Worm (Caenorhabditis elegans) whole organism, late embryonic: ENCODE measurements around the gene aqp-2.

ENCODE experiments used
- C08G9.2 ChIP-seq: sonication (generic microtip); optimal IDR thresholded peaks from 2 replicates; lab custom pipeline; 2016; ENCODE audit warnings: mild to moderate bottlenecking, missing genetic modification characterization, moderate library complexity, missing compliant biosample characterization
- C38D4.7 ChIP-seq: fragments of 200-800 bp; sonication (Bioruptor generic); optimal IDR thresholded peaks from 2 replicates; lab custom pipeline; 2018; ENCODE audit warnings: mild to moderate bottlenecking, missing genetic modification characterization, moderate library complexity, missing compliant biosample characterization
- F13H6.1 ChIP-seq: sonication (generic microtip); optimal IDR thresholded peaks from 2 replicates; lab custom pipeline; 2016; ENCODE audit warnings: missing genetic modification characterization, missing compliant biosample characterization
- K02D7.2 ChIP-seq: sonication (generic microtip); optimal IDR thresholded peaks from 2 replicates; lab custom pipeline; 2017; ENCODE audit warnings: mild to moderate bottlenecking, missing genetic modification characterization, missing compliant biosample characterization
- T23F11.4 ChIP-seq: fragments of 200-800 bp; sonication (Bioruptor generic); optimal IDR thresholded peaks from 2 replicates; lab custom pipeline; 2018; ENCODE audit warnings: mild to moderate bottlenecking, missing genetic modification characterization, missing compliant biosample characterization
- ama-1 ChIP-seq: fragments of 150-350 bp; optimal IDR thresholded peaks from 2 replicates; lab custom pipeline; 2014
- ceh-18 ChIP-seq: sonication (generic microtip); optimal IDR thresholded peaks from 2 replicates; lab custom pipeline; 2016; ENCODE audit warnings: missing genetic modification characterization, missing compliant biosample characterization
- ceh-2 ChIP-seq: sonication (generic microtip); optimal IDR thresholded peaks from 2 replicates; lab custom pipeline; 2016; ENCODE audit warnings: missing genotype, missing genetic modification characterization, missing compliant biosample characterization
- ceh-24 ChIP-seq: sonication (generic microtip); optimal IDR thresholded peaks from 2 replicates; lab custom pipeline; 2016; ENCODE audit warnings: mild to moderate bottlenecking, missing genetic modification characterization, missing compliant biosample characterization
- ceh-30 ChIP-seq: fragments of 150-350 bp; optimal IDR thresholded peaks from 2 replicates; lab custom pipeline; 2014; ENCODE audit warnings: missing biosample characterization, missing genetic modification characterization
- ceh-31 ChIP-seq: sonication (generic microtip); optimal IDR thresholded peaks from 2 replicates; lab custom pipeline; 2016; ENCODE audit warnings: missing genetic modification characterization, missing compliant biosample characterization
- ceh-34 ChIP-seq: sonication (generic microtip); optimal IDR thresholded peaks from 2 replicates; lab custom pipeline; 2016; ENCODE audit warnings: mild to moderate bottlenecking, missing genetic modification characterization, missing compliant biosample characterization
- ceh-9 ChIP-seq: sonication (generic microtip); optimal IDR thresholded peaks from 2 replicates; lab custom pipeline; 2016; ENCODE audit warnings: mild to moderate bottlenecking, missing genetic modification characterization, inconsistent platforms, missing compliant biosample characterization
- che-1 ChIP-seq: sonication (generic microtip); optimal IDR thresholded peaks from 2 replicates; lab custom pipeline; 2016; ENCODE audit warnings: mild to moderate bottlenecking, missing genetic modification characterization, missing compliant biosample characterization
- dmd-4 ChIP-seq: sonication (generic microtip); optimal IDR thresholded peaks from 2 replicates; lab custom pipeline; 2016; ENCODE audit warnings: borderline replicate concordance, missing genetic modification characterization, missing compliant biosample characterization
- elt-4 ChIP-seq: sonication (generic microtip); optimal IDR thresholded peaks from 2 replicates; lab custom pipeline; 2016; ENCODE audit warnings: missing genetic modification characterization, missing compliant biosample characterization
- ets-4 ChIP-seq: sonication (generic microtip); optimal IDR thresholded peaks from 2 replicates; lab custom pipeline; 2016; ENCODE audit warnings: missing genetic modification characterization, missing compliant biosample characterization
- fax-1 ChIP-seq: sonication (generic microtip); optimal IDR thresholded peaks from 2 replicates; lab custom pipeline; 2016; ENCODE audit warnings: missing genotype, missing genetic modification characterization, missing compliant biosample characterization
- gmeb-2 ChIP-seq: sonication (generic microtip); optimal IDR thresholded peaks from 2 replicates; lab custom pipeline; 2016; ENCODE audit warnings: missing genetic modification characterization, inconsistent platforms, missing compliant biosample characterization
- hlh-30 ChIP-seq: sonication (generic microtip); optimal IDR thresholded peaks from 2 replicates; lab custom pipeline; 2017; ENCODE audit warnings: antibody characterized with exemption, missing genetic modification characterization, missing compliant biosample characterization; ENCODE audit not compliant: insufficient read depth
- hlh-6 ChIP-seq: sonication (generic microtip); optimal IDR thresholded peaks from 2 replicates; lab custom pipeline; 2016; ENCODE audit warnings: missing genotype, missing genetic modification characterization, missing compliant biosample characterization
- hlh-8 ChIP-seq: sonication (generic microtip); optimal IDR thresholded peaks from 2 replicates; lab custom pipeline; 2016; ENCODE audit warnings: missing genotype, missing genetic modification characterization, missing compliant biosample characterization
- lim-6 ChIP-seq: sonication (generic microtip); optimal IDR thresholded peaks from 2 replicates; lab custom pipeline; 2016; ENCODE audit warnings: missing genetic modification characterization, missing compliant biosample characterization
- lin-11 ChIP-seq: fragments of 200-800 bp; sonication (Bioruptor generic); optimal IDR thresholded peaks from 2 replicates; lab custom pipeline; 2018; ENCODE audit warnings: mild to moderate bottlenecking, missing genetic modification characterization, missing compliant biosample characterization
- madf-2 ChIP-seq: sonication (generic microtip); optimal IDR thresholded peaks from 2 replicates; lab custom pipeline; 2017; ENCODE audit warnings: missing genetic modification characterization, missing compliant biosample characterization
- mec-3 ChIP-seq: sonication (generic microtip); optimal IDR thresholded peaks from 2 replicates; lab custom pipeline; 2016; ENCODE audit warnings: borderline replicate concordance, missing genetic modification characterization, missing compliant biosample characterization
- nfya-1 ChIP-seq: sonication (generic microtip); optimal IDR thresholded peaks from 2 replicates; lab custom pipeline; 2017; ENCODE audit warnings: missing genetic modification characterization, mild to moderate bottlenecking, missing compliant biosample characterization, antibody characterized with exemption, moderate library complexity
- nhr-11 ChIP-seq: fragments of 150-350 bp; optimal IDR thresholded peaks from 2 replicates; lab custom pipeline; 2014; ENCODE audit warnings: missing biosample characterization, missing genetic modification characterization
- nhr-232 ChIP-seq: sonication (generic microtip); optimal IDR thresholded peaks from 2 replicates; lab custom pipeline; 2016; ENCODE audit warnings: missing genetic modification characterization, missing compliant biosample characterization
- npax-4 ChIP-seq: sonication (generic microtip); optimal IDR thresholded peaks from 2 replicates; lab custom pipeline; 2016; ENCODE audit warnings: missing genetic modification characterization, missing compliant biosample characterization
- odd-2 ChIP-seq: sonication (generic microtip); optimal IDR thresholded peaks from 2 replicates; lab custom pipeline; 2017; ENCODE audit warnings: antibody characterized with exemption, mild to moderate bottlenecking, missing genetic modification characterization, missing compliant biosample characterization
- pat-9 ChIP-seq: fragments of 200-800 bp; sonication (Bioruptor generic); optimal IDR thresholded peaks from 2 replicates; lab custom pipeline; 2018; ENCODE audit warnings: mild to moderate bottlenecking, missing genetic modification characterization, moderate library complexity, missing compliant biosample characterization
- pha-2 ChIP-seq: sonication (generic microtip); optimal IDR thresholded peaks from 2 replicates; lab custom pipeline; 2017; ENCODE audit warnings: mild to moderate bottlenecking, missing genetic modification characterization, missing compliant biosample characterization
- pha-4 ChIP-seq: fragments of 150-350 bp; optimal IDR thresholded peaks from 2 replicates; lab custom pipeline; 2018; ENCODE audit warnings: missing biosample characterization, missing genetic modification reagents, missing genetic modification characterization
- ref-2 ChIP-seq: sonication (generic microtip); optimal IDR thresholded peaks from 2 replicates; lab custom pipeline; 2016; ENCODE audit warnings: missing genetic modification characterization, missing compliant biosample characterization
- sdc-2 ChIP-seq: sonication (generic microtip); optimal IDR thresholded peaks from 2 replicates; lab custom pipeline; 2016; ENCODE audit warnings: missing genotype, missing genetic modification characterization, missing compliant biosample characterization
- sox-2 ChIP-seq: fragments of 200-800 bp; sonication (Bioruptor generic); IDR thresholded peaks from 2 replicates; pipeline ENCODE4 v1.3.6; 2022; ENCODE audit warnings: missing genetic modification reagents, missing genetic modification characterization, missing compliant biosample characterization
- sox-4 ChIP-seq: sonication (generic microtip); optimal IDR thresholded peaks from 2 replicates; lab custom pipeline; 2017; ENCODE audit warnings: mild to moderate bottlenecking, missing genetic modification characterization, inconsistent platforms, missing compliant biosample characterization
- tbx-2 ChIP-seq: sonication (generic microtip); optimal IDR thresholded peaks from 2 replicates; lab custom pipeline; 2016; ENCODE audit warnings: missing genetic modification characterization, missing compliant biosample characterization
- tbx-7 ChIP-seq: sonication (generic microtip); optimal IDR thresholded peaks from 2 replicates; lab custom pipeline; 2016; ENCODE audit warnings: missing genotype, missing genetic modification characterization, missing compliant biosample characterization
- ttx-3 ChIP-seq: sonication (generic microtip); optimal IDR thresholded peaks from 2 replicates; lab custom pipeline; 2016; ENCODE audit warnings: missing genetic modification reagents, missing genetic modification characterization, missing compliant biosample characterization
- unc-55 ChIP-seq: sonication (generic microtip); optimal IDR thresholded peaks from 2 replicates; lab custom pipeline; 2017; ENCODE audit warnings: missing biosample characterization, missing genetic modification reagents, missing genetic modification characterization
- zip-5 ChIP-seq: sonication (generic microtip); optimal IDR thresholded peaks from 2 replicates; lab custom pipeline; 2016; ENCODE audit warnings: missing genetic modification characterization, missing compliant biosample characterization
- ztf-16 ChIP-seq: sonication (generic microtip); optimal IDR thresholded peaks from 2 replicates; lab custom pipeline; 2017; ENCODE audit warnings: missing genetic modification characterization, missing compliant biosample characterization

aqp-2 gene

DNA sequence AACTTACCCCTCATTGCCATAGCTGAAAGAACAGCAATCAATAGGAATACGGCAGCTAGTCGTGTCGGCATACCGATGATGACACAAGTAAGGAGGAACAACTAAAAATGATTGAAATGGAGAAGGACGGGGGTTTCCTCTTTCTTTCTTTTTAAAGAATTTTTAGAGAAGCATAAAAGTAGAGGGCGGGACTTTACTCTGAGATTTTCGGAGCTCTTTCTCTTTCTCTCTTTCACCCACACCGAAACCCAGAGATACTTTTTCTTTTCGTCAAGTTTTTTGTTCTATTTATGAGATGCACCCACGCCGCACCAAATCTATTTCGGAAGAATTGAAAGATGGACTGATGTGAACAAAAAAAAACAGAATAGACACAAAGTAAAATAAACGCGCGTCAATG, 15.1 kb downstream of the aqp-2 start, which contains the start of gene T26C5.5:
T26C5.5 (minus strand) TSS at position 101 of the 400 bp plus-strand sequence.
- TF ChIP-seq pha-2 (tag; lab: Kevin White, UChicago) (no peak), odd-2 (tag; lab: Kevin White, UChicago) (no peak), nhr-11 (no peak), mec-3 (no peak), unc-55 (GFP tag; lab: Kevin White, UChicago) (no peak), ttx-3 (tag; lab: Kevin White, UChicago) (no peak), tbx-7 (no peak), gmeb-2 (no peak), C08G9.2 (no peak), ceh-31 (tag; lab: Kevin White, UChicago) (no peak), dmd-4 (no peak), pat-9 (tag; lab: Kevin White, UChicago) (no peak), K02D7.2 (no peak), npax-4 (tag; lab: Kevin White, UChicago) (no peak), che-1 (tag; lab: Kevin White, UChicago) (no peak)

DNA sequence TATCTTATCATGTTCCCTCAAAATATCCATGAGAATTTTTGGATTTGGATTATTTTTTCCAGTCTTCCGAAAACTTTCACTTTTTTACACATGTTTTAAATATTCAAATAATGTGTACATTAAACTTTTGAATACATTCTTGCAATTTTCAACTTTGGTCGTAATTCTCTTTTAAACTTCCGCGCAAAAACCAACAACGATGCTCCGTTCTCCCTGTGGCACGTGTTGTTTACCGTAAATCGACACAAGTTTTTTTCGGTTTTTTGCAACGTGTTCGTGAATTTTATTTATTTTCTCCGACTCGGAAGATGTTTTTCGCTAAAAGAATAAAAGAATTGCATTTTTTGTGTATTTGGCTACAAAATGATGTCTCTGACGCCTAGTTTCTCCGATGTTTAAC, 19.0 kb downstream of the aqp-2 start:
- TF ChIP-seq zip-5 (tag; lab: Kevin White, UChicago) (no peak), ref-2 (tag; lab: Kevin White, UChicago) (no peak), ceh-30 (tag; lab: Kevin White, UChicago) (no peak), gmeb-2 (no peak), dmd-4 (no peak), nhr-232 (no peak), sox-4 (tag; lab: Kevin White, UChicago) (no peak), hlh-6 (no peak), ama-1 (lab: Kevin White, UChicago) (no peak), nfya-1 (no peak), pha-4 (no peak), fax-1 (tag; lab: Kevin White, UChicago) (no peak), sdc-2 (tag; lab: Kevin White, UChicago) (no peak), hlh-8 (tag; lab: Kevin White, UChicago) (no peak), lin-11 (tag; lab: Kevin White, UChicago) (no peak)

DNA sequence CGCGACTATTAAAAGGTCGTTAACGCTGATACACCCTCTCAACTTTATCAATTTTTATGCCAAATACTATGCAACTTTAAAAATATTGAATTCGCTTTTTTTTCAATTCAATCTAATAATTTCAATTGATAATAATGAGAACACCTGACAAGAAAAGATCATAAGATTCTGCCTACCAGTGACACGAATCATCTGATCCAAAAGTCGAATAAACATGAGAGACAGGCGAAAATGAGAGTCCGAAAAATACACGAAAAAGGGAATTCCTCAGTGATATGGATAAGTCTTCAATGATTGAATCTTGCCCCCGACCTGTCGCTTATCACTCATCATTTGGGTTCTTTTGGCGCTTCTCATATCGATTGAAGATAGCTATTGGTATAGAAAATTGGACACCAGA, 20.2 kb downstream of the aqp-2 start:
- TF ChIP-seq ref-2 (tag; lab: Kevin White, UChicago) (no peak), ets-4 (tag; lab: Kevin White, UChicago) (no peak), madf-2 (no peak), ceh-18 (tag; lab: Kevin White, UChicago) (no peak), lim-6 (tag; lab: Kevin White, UChicago) (no peak), sox-4 (tag; lab: Kevin White, UChicago) (no peak), lin-11 (tag; lab: Kevin White, UChicago) (no peak), C38D4.7 (no peak), ceh-24 (no peak), sdc-2 (tag; lab: Kevin White, UChicago) (no peak), hlh-30 (tag; lab: Kevin White, UChicago) (no peak), fax-1 (tag; lab: Kevin White, UChicago) (no peak), C08G9.2 (no peak)

DNA sequence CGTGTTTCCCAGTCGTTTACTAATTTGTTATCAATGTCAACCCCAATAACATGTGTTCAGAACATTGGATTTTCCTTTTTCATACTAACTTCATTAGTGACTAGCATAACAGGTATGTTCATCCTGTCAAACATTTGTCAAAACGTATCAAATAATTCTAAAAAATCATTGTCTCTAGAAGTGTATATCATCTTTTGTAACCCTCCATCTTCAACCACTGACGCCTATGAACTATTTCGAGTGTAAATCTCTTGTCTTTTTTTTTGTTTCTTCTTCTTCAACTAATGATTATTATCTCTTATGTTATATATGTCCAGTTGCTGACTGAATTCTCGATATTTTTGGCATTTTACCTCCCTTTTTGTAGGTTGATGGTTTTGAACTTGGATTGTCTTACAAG, 24.1 kb downstream of the aqp-2 start:
- no peak for TF ChIP-seq elt-4 (tag; lab: Kevin White, UChicago)
- no peak for TF ChIP-seq mec-3
- TF ChIP-seq nhr-232, result no peak
- TF ChIP-seq madf-2, result no peak
- TF ChIP-seq ama-1 (lab: Kevin White, UChicago), result no peak
- no peak for TF ChIP-seq ceh-34 (tag; lab: Kevin White, UChicago)
- no peak for TF ChIP-seq tbx-2 (tag; lab: Kevin White, UChicago)
- no peak for TF ChIP-seq ref-2 (tag; lab: Kevin White, UChicago)
- no peak for TF ChIP-seq sox-2 (GFP tag; lab: Robert Waterston, UW)
- TF ChIP-seq ceh-30 (tag; lab: Kevin White, UChicago), result no peak
- TF ChIP-seq T23F11.4 (GFP tag; lab: Kevin White, UChicago), result no peak
- no peak for TF ChIP-seq sdc-2 (tag; lab: Kevin White, UChicago)
- no peak for TF ChIP-seq ceh-9
- no peak for TF ChIP-seq ceh-2
- no peak for TF ChIP-seq lin-11 (tag; lab: Kevin White, UChicago)
- TF ChIP-seq pha-4, result no peak
- no peak for TF ChIP-seq ztf-16 (tag; lab: Kevin White, UChicago)
- TF ChIP-seq F13H6.1 (tag; lab: Kevin White, UChicago), result no peak
- no peak for TF ChIP-seq hlh-8 (tag; lab: Kevin White, UChicago)
